Fruit fly (Drosophila melanogaster) whole organism, pupa: ENCODE measurements around the gene CG2975.

ENCODE experiments used
- CG32121 ChIP-seq: fragments of 200-800 bp; sonication (Bioruptor generic); IDR thresholded peaks from 2 replicates; pipeline ENCODE4 v1.3.6; 2022; ENCODE audit warnings: missing biosample characterization, missing genetic modification characterization
- CG8301 ChIP-seq: fragments of 200-800 bp; sonication (Bioruptor generic); optimal IDR thresholded peaks from 2 replicates; lab custom pipeline; 2018; ENCODE audit warnings: missing biosample characterization, mild to moderate bottlenecking, missing genetic modification characterization
- D1 ChIP-seq: fragments of 200-800 bp; sonication (Bioruptor generic); optimal IDR thresholded peaks from 2 replicates; lab custom pipeline; 2018; ENCODE audit warnings: missing biosample characterization, mild to moderate bottlenecking, missing genetic modification characterization, moderate library complexity

- TF ChIP-seq D1 (tag; lab: Kevin White, UChicago) (no peak), CG32121 (GFP tag; lab: Robert Waterston, UW) (peak; percentile 36), CG8301 (tag; lab: Kevin White, UChicago) (no peak)
These were observed 45.0 kb downstream of the CG2975 start for dm6 chr2L:2884683-2885502.
